Worm (Caenorhabditis elegans) whole organism, midembryonic: ENCODE data around the gene clec-33.

ENCODE experiments used
- T22C8.4 ChIP-seq: fragments of 200-800 bp; sonication (Bioruptor generic); IDR thresholded peaks from 2 replicates; pipeline ENCODE4 v1.3.6; 2022; ENCODE audit warnings: missing genetic modification characterization, missing compliant biosample characterization
- cog-1 ChIP-seq: sonication (generic microtip); optimal IDR thresholded peaks from 2 replicates; lab custom pipeline; 2016; ENCODE audit warnings: missing genetic modification characterization, missing compliant biosample characterization
- flt-1 ChIP-seq: fragments of 200-800 bp; sonication (Bioruptor generic); IDR thresholded peaks from 2 replicates; pipeline ENCODE4 v1.3.6; 2022; ENCODE audit warnings: missing genetic modification characterization, missing compliant biosample characterization
- klf-2 ChIP-seq: fragments of 200-800 bp; sonication (Bioruptor generic); conservative IDR thresholded peaks from 2 replicates; pipeline ENCODE4 v1.3.6; 2022; ENCODE audit warnings: missing genetic modification reagents, missing genetic modification characterization, missing compliant biosample characterization
- med-1 ChIP-seq: sonication (generic microtip); optimal IDR thresholded peaks from 2 replicates; lab custom pipeline; 2017; ENCODE audit warnings: missing genetic modification characterization, mild to moderate bottlenecking, missing compliant biosample characterization, antibody characterized with exemption, missing genetic modification reagents; ENCODE audit not compliant: insufficient read depth
- ref-1 ChIP-seq: fragments of 200-800 bp; sonication (Bioruptor generic); conservative IDR thresholded peaks from 2 replicates; pipeline ENCODE4 v1.3.6; 2022; ENCODE audit warnings: missing genetic modification reagents, missing genetic modification characterization, missing compliant biosample characterization
- tab-1 ChIP-seq: fragments of 200-800 bp; sonication (Bioruptor generic); IDR thresholded peaks from 2 replicates; pipeline ENCODE4 v1.3.6; 2022; ENCODE audit warnings: missing genetic modification characterization, missing compliant biosample characterization
- ztf-23 ChIP-seq: fragments of 200-800 bp; sonication (Bioruptor generic); IDR thresholded peaks from 2 replicates; pipeline ENCODE4 v1.3.6; 2022; ENCODE audit warnings: missing genetic modification reagents, missing genetic modification characterization, missing compliant biosample characterization
- ztf-29 ChIP-seq: fragments of 200-800 bp; sonication (Bioruptor generic); IDR thresholded peaks from 2 replicates; pipeline ENCODE4 v1.3.6; 2022; ENCODE audit warnings: missing genetic modification reagents, missing genetic modification characterization, missing compliant biosample characterization

clec-33 gene

ce11 chrV:16869740-16870139 lies at the start of gene clec-33:
Gene clec-33, minus strand, starts transcription at chrV:16869840.
- TF ChIP-seq ztf-29 (no peak), ztf-23 (GFP tag; lab: Robert Waterston, UW) (no peak), flt-1 (GFP tag; lab: Robert Waterston, UW) (no peak), med-1 (GFP tag; lab: Kevin White, UChicago) (no peak), klf-2 (GFP tag; lab: Robert Waterston, UW) (no peak), cog-1 (no peak), ref-1 (GFP tag; lab: Robert Waterston, UW) (no peak), tab-1 (GFP tag; lab: Robert Waterston, UW) (no peak), T22C8.4 (GFP tag; lab: Robert Waterston, UW) (no peak)

ce11 chrV:16918378-16918777 lies 48.7 kb upstream of the clec-33 start, which contains the start of the genes fbxa-206 and Y102A5C.2:
Gene fbxa-206, minus strand, starts transcription at chrV:16918478.
Gene Y102A5C.2, plus strand, starts transcription at chrV:16918731.
- TF ChIP-seq ref-1 (GFP tag; lab: Robert Waterston, UW) (no peak), klf-2 (GFP tag; lab: Robert Waterston, UW) (no peak), ztf-29 (no peak), T22C8.4 (GFP tag; lab: Robert Waterston, UW) (no peak), cog-1 (no peak), ztf-23 (GFP tag; lab: Robert Waterston, UW) (no peak), med-1 (GFP tag; lab: Kevin White, UChicago) (no peak), tab-1 (GFP tag; lab: Robert Waterston, UW) (no peak), flt-1 (GFP tag; lab: Robert Waterston, UW) (no peak)

ce11 chrV:16916079-16916478 lies 46.4 kb upstream of the clec-33 start, which contains the start of gene F09C6.10:
Gene F09C6.10, minus strand, starts transcription at chrV:16916179.
- TF ChIP-seq klf-2 (GFP tag; lab: Robert Waterston, UW): no peak
- no peak for TF ChIP-seq ref-1 (GFP tag; lab: Robert Waterston, UW)
- TF ChIP-seq flt-1 (GFP tag; lab: Robert Waterston, UW): no peak
- no peak for TF ChIP-seq ztf-23 (GFP tag; lab: Robert Waterston, UW)

ce11 chrV:16911934-16912333 lies 42.3 kb upstream of the clec-33 start, which contains the start of gene nhr-116:
Gene nhr-116, plus strand, starts transcription at chrV:16912234.
- TF ChIP-seq med-1 (GFP tag; lab: Kevin White, UChicago): no peak
- TF ChIP-seq ref-1 (GFP tag; lab: Robert Waterston, UW): no peak
- no peak for TF ChIP-seq klf-2 (GFP tag; lab: Robert Waterston, UW)
- no peak for TF ChIP-seq flt-1 (GFP tag; lab: Robert Waterston, UW)
- no peak for TF ChIP-seq cog-1
- no peak for TF ChIP-seq tab-1 (GFP tag; lab: Robert Waterston, UW)
- no peak for TF ChIP-seq ztf-29
- no peak for TF ChIP-seq ztf-23 (GFP tag; lab: Robert Waterston, UW)
- TF ChIP-seq T22C8.4 (GFP tag; lab: Robert Waterston, UW): no peak

- TF ChIP-seq ztf-23 (GFP tag; lab: Robert Waterston, UW) (no peak), flt-1 (GFP tag; lab: Robert Waterston, UW) (no peak), ref-1 (GFP tag; lab: Robert Waterston, UW) (no peak), T22C8.4 (GFP tag; lab: Robert Waterston, UW) (no peak)
These were observed 41.7 kb upstream of the clec-33 start for ce11 chrV:16911294-16911693.

- no peak for TF ChIP-seq ztf-23 (GFP tag; lab: Robert Waterston, UW)
- no peak for TF ChIP-seq T22C8.4 (GFP tag; lab: Robert Waterston, UW)
- no peak for TF ChIP-seq ztf-29
- TF ChIP-seq klf-2 (GFP tag; lab: Robert Waterston, UW): no peak
- TF ChIP-seq ref-1 (GFP tag; lab: Robert Waterston, UW): no peak
- no peak for TF ChIP-seq cog-1
- no peak for TF ChIP-seq flt-1 (GFP tag; lab: Robert Waterston, UW)
- TF ChIP-seq med-1 (GFP tag; lab: Kevin White, UChicago): no peak
- no peak for TF ChIP-seq tab-1 (GFP tag; lab: Robert Waterston, UW)
These were observed 41.2 kb upstream of the clec-33 start for ce11 chrV:16910864-16911263.

- TF ChIP-seq med-1 (GFP tag; lab: Kevin White, UChicago) (no peak), flt-1 (GFP tag; lab: Robert Waterston, UW) (no peak), ztf-29 (no peak), ref-1 (GFP tag; lab: Robert Waterston, UW) (no peak), T22C8.4 (GFP tag; lab: Robert Waterston, UW) (no peak), klf-2 (GFP tag; lab: Robert Waterston, UW) (no peak), cog-1 (no peak), ztf-23 (GFP tag; lab: Robert Waterston, UW) (no peak), tab-1 (GFP tag; lab: Robert Waterston, UW) (no peak)
These were observed 40.2 kb upstream of the clec-33 start, which contains the start of gene F09C6.16 for ce11 chrV:16909871-16910270. Gene F09C6.16, minus strand, starts transcription at chrV:16909971.

- TF ChIP-seq T22C8.4 (GFP tag; lab: Robert Waterston, UW) (no peak), klf-2 (GFP tag; lab: Robert Waterston, UW) (no peak), ztf-23 (GFP tag; lab: Robert Waterston, UW) (no peak), ztf-29 (no peak), flt-1 (GFP tag; lab: Robert Waterston, UW) (no peak)
These were observed 35.0 kb upstream of the clec-33 start, which contains the start of gene nhr-262 for ce11 chrV:16904612-16905011. Gene nhr-262, plus strand, starts transcription at chrV:16904912.

- TF ChIP-seq flt-1 (GFP tag; lab: Robert Waterston, UW) (no peak), ztf-29 (no peak), T22C8.4 (GFP tag; lab: Robert Waterston, UW) (no peak), med-1 (GFP tag; lab: Kevin White, UChicago) (no peak), ztf-23 (GFP tag; lab: Robert Waterston, UW) (no peak), ref-1 (GFP tag; lab: Robert Waterston, UW) (no peak), tab-1 (GFP tag; lab: Robert Waterston, UW) (no peak), cog-1 (no peak), klf-2 (GFP tag; lab: Robert Waterston, UW) (no peak)
These were observed 33.1 kb upstream of the clec-33 start, which contains the start of gene srd-68 for ce11 chrV:16902726-16903125. Gene srd-68, minus strand, starts transcription at chrV:16902826.
